Fruit fly (Drosophila melanogaster) whole organism, embryonic: ENCODE data around the gene CG15141.

ENCODE experiments used
- ATbp ChIP-seq: fragments of 200-800 bp; sonication (Bioruptor generic); optimal IDR thresholded peaks from 2 replicates; lab custom pipeline; 2017; ENCODE audit warnings: missing biosample characterization, mild to moderate bottlenecking, missing genetic modification characterization, missing genetic modification reagents
- Blimp-1 ChIP-seq: fragments of 200-800 bp; sonication (Bioruptor generic); optimal IDR thresholded peaks from 3 replicates; lab custom pipeline; 2018; ENCODE audit warnings: missing biosample characterization, missing genetic modification characterization, mild to moderate bottlenecking, moderate library complexity, missing genetic modification reagents
- CG10543 ChIP-seq: fragments of 200-800 bp; sonication (Bioruptor generic); optimal IDR thresholded peaks from 3 replicates; lab custom pipeline; 2017; ENCODE audit warnings: missing biosample characterization, mild to moderate bottlenecking, missing genetic modification characterization, moderate library complexity
- CG11504 ChIP-seq: fragments of 200-800 bp; sonication (Bioruptor generic); optimal IDR thresholded peaks from 3 replicates; lab custom pipeline; 2019; ENCODE audit warnings: missing biosample characterization, mild to moderate bottlenecking, missing genetic modification characterization, moderate library complexity
- CG1233 ChIP-seq: fragments of 200-800 bp; sonication (Bioruptor generic); optimal IDR thresholded peaks from 4 replicates; lab custom pipeline; 2018; ENCODE audit warnings: missing biosample characterization, mild to moderate bottlenecking, missing genetic modification characterization
- CG13624 ChIP-seq: fragments of 200-800 bp; sonication (Bioruptor generic); optimal IDR thresholded peaks from 2 replicates; lab custom pipeline; 2016; ENCODE audit warnings: missing biosample characterization, missing genetic modification characterization
- CG13894 ChIP-seq: fragments of 200-800 bp; sonication (Bioruptor generic); optimal IDR thresholded peaks from 3 replicates; lab custom pipeline; 2018; ENCODE audit warnings: missing biosample characterization, mild to moderate bottlenecking, missing genetic modification characterization, moderate library complexity
- CG17359 ChIP-seq: fragments of 200-800 bp; sonication (Bioruptor generic); optimal IDR thresholded peaks from 3 replicates; lab custom pipeline; 2018; ENCODE audit warnings: missing biosample characterization, mild to moderate bottlenecking, missing genetic modification characterization, moderate library complexity
- CG17385 ChIP-seq: fragments of 200-800 bp; sonication (Bioruptor generic); optimal IDR thresholded peaks from 3 replicates; lab custom pipeline; 2018; ENCODE audit warnings: missing biosample characterization, mild to moderate bottlenecking, missing genetic modification characterization
- CG18619 ChIP-seq: fragments of 200-800 bp; sonication (Bioruptor generic); optimal IDR thresholded peaks from 3 replicates; lab custom pipeline; 2017; ENCODE audit warnings: missing biosample characterization, mild to moderate bottlenecking, missing genetic modification characterization
- CG18764 ChIP-seq: fragments of 200-800 bp; sonication (Bioruptor generic); optimal IDR thresholded peaks from 3 replicates; lab custom pipeline; 2016; ENCODE audit warnings: missing biosample characterization, missing genetic modification characterization
- CG31224 ChIP-seq: fragments of 200-800 bp; sonication (Bioruptor generic); IDR thresholded peaks from 2 replicates; pipeline ENCODE4 v1.3.6; 2022; ENCODE audit warnings: missing biosample characterization, missing genetic modification characterization
- CG31365 ChIP-seq: fragments of 200-800 bp; sonication (Bioruptor generic); optimal IDR thresholded peaks from 2 replicates; lab custom pipeline; 2018; ENCODE audit warnings: missing biosample characterization, mild to moderate bottlenecking, missing genetic modification characterization
- CG3281 ChIP-seq: fragments of 200-800 bp; sonication (Bioruptor generic); optimal IDR thresholded peaks from 3 replicates; lab custom pipeline; 2017; ENCODE audit warnings: missing biosample characterization, mild to moderate bottlenecking, missing genetic modification characterization
- CG3995 ChIP-seq: fragments of 200-800 bp; sonication (Bioruptor generic); optimal IDR thresholded peaks from 3 replicates; lab custom pipeline; 2016; ENCODE audit warnings: missing biosample characterization, missing genetic modification characterization
- CG43689 ChIP-seq: fragments of 200-800 bp; sonication (Bioruptor generic); IDR thresholded peaks from 2 replicates; pipeline ENCODE4 v1.3.6; 2022; ENCODE audit warnings: missing biosample characterization, missing genetic modification characterization
- CG4707 ChIP-seq: fragments of 200-800 bp; sonication (Bioruptor generic); optimal IDR thresholded peaks from 2 replicates; lab custom pipeline; 2018; ENCODE audit warnings: missing biosample characterization, mild to moderate bottlenecking, missing genetic modification characterization, moderate library complexity
- CG6765 ChIP-seq: fragments of 200-800 bp; sonication (Bioruptor generic); optimal IDR thresholded peaks from 3 replicates; lab custom pipeline; 2017; ENCODE audit warnings: missing biosample characterization, mild to moderate bottlenecking, missing genetic modification characterization
- CG7357 ChIP-seq: fragments of 200-800 bp; sonication (Bioruptor generic); IDR thresholded peaks from 3 replicates; pipeline ENCODE4 v1.3.6; 2022; ENCODE audit warnings: missing biosample characterization, missing genetic modification characterization
- Dip2 ChIP-seq: fragments of 200-800 bp; sonication (Bioruptor generic); IDR thresholded peaks from 2 replicates; pipeline ENCODE4 v1.3.6; 2022; ENCODE audit warnings: missing biosample characterization, missing genetic modification characterization
- ERR ChIP-seq: fragments of 200-800 bp; sonication (Bioruptor generic); optimal IDR thresholded peaks from 2 replicates; lab custom pipeline; 2016; ENCODE audit warnings: missing biosample characterization, missing genetic modification characterization
- Hey ChIP-seq: fragments of 200-800 bp; sonication (Bioruptor generic); optimal IDR thresholded peaks from 3 replicates; lab custom pipeline; 2018; ENCODE audit warnings: missing biosample characterization, mild to moderate bottlenecking, missing genetic modification characterization
- Hmr ChIP-seq: fragments of 200-800 bp; sonication (Bioruptor generic); optimal IDR thresholded peaks from 3 replicates; lab custom pipeline; 2017; ENCODE audit warnings: mild to moderate bottlenecking, missing biosample characterization, missing genetic modification reagents, missing genetic modification characterization
- MTF-1 ChIP-seq: fragments of 200-800 bp; sonication (Bioruptor generic); optimal IDR thresholded peaks from 2 replicates; lab custom pipeline; 2018; ENCODE audit warnings: missing biosample characterization, mild to moderate bottlenecking, missing genetic modification characterization, borderline replicate concordance
- Med ChIP-seq: fragments of 200-800 bp; sonication (Bioruptor generic); peaks from one replicate; lab custom pipeline; 2016; ENCODE audit warnings: missing biosample characterization, missing genetic modification characterization, mild to moderate bottlenecking, inconsistent platforms, moderate library complexity
- Mes4 ChIP-seq: fragments of 200-800 bp; sonication (Bioruptor generic); optimal IDR thresholded peaks from 2 replicates; lab custom pipeline; 2016; ENCODE audit warnings: missing biosample characterization, missing genetic modification characterization
- Sin3A ChIP-seq: fragments of >200 bp; optimal IDR thresholded peaks from 2 replicates; lab custom pipeline; 2018
- Xrp1 ChIP-seq: fragments of 200-800 bp; sonication (Bioruptor generic); IDR thresholded peaks from 2 replicates; pipeline ENCODE4 v1.3.6; 2022; ENCODE audit warnings: missing biosample characterization, missing genetic modification characterization
- bcd ChIP-seq: fragments of 200-800 bp; sonication (Bioruptor generic); optimal IDR thresholded peaks from 2 replicates; lab custom pipeline; 2017; ENCODE audit warnings: missing biosample characterization, mild to moderate bottlenecking, missing genetic modification characterization
- dmrt99B ChIP-seq: fragments of 200-800 bp; sonication (Bioruptor generic); optimal IDR thresholded peaks from 2 replicates; lab custom pipeline; 2018; ENCODE audit warnings: missing biosample characterization, mild to moderate bottlenecking, missing genetic modification characterization, moderate library complexity
- eve ChIP-seq, 2 experiments: fragments of >200 bp; optimal IDR thresholded peaks; 2 replicates each; lab custom pipeline; 2017; ENCODE audit warnings: missing biosample characterization in 2 of 2, missing genetic modification characterization in 2 of 2
- gfzf ChIP-seq: fragments of 200-800 bp; sonication (Bioruptor generic); optimal IDR thresholded peaks from 2 replicates; lab custom pipeline; 2016; ENCODE audit warnings: missing biosample characterization, mild to moderate bottlenecking, missing genetic modification characterization, moderate library complexity
- grn ChIP-seq: fragments of 200-800 bp; sonication (Bioruptor generic); optimal IDR thresholded peaks from 3 replicates; lab custom pipeline; 2017; ENCODE audit warnings: missing biosample characterization, missing genetic modification characterization
- gro ChIP-seq: fragments of 200-800 bp; sonication (Bioruptor generic); optimal IDR thresholded peaks from 2 replicates; lab custom pipeline; 2016; ENCODE audit warnings: missing biosample characterization, missing genetic modification characterization
- hkb ChIP-seq, 2 experiments: fragments of 200-800 bp in 1 of 2; fragments of >200 bp in 1 of 2; sonication (Bioruptor generic) in 1 of 2; IDR thresholded peaks in 1 of 2; optimal IDR thresholded peaks in 1 of 2; 2 replicates each; pipeline versions ENCODE4 v1.3.6 to Lab custom; 2017 to 2022; ENCODE audit warnings: missing biosample characterization in 1 of 2, missing genetic modification characterization in 1 of 2
- inv ChIP-seq: fragments of 200-800 bp; sonication (Bioruptor generic); IDR thresholded peaks from 2 replicates; pipeline ENCODE4 v1.3.6; 2022; ENCODE audit warnings: missing biosample characterization, missing genetic modification characterization; ENCODE audit not compliant: partially characterized antibody
- lab ChIP-seq: fragments of 200-800 bp; sonication (Bioruptor generic); optimal IDR thresholded peaks from 3 replicates; lab custom pipeline; 2017; ENCODE audit warnings: missing biosample characterization, missing genetic modification characterization, mild to moderate bottlenecking, moderate library complexity, missing genetic modification reagents
- lov ChIP-seq, 2 experiments: fragments of 200-800 bp in 1 of 2; fragments of >200 bp in 1 of 2; sonication (Bioruptor generic) in 1 of 2; IDR thresholded peaks in 1 of 2; optimal IDR thresholded peaks in 1 of 2; 2 replicates in 1 of 2; 3 replicates in 1 of 2; pipeline versions ENCODE4 v1.3.6 to Lab custom; 2017 to 2022; ENCODE audit warnings: missing biosample characterization in 1 of 2, missing genetic modification characterization in 1 of 2
- mld ChIP-seq: fragments of 200-800 bp; sonication (Bioruptor generic); IDR thresholded peaks from 3 replicates; pipeline ENCODE4 v1.3.6; 2022; ENCODE audit warnings: missing biosample characterization, missing genetic modification characterization; ENCODE audit not compliant: partially characterized antibody
- oc ChIP-seq: fragments of 200-800 bp; sonication (Bioruptor generic); optimal IDR thresholded peaks from 2 replicates; lab custom pipeline; 2018; ENCODE audit warnings: missing biosample characterization, mild to moderate bottlenecking, missing genetic modification characterization, moderate library complexity
- otp ChIP-seq: fragments of 200-800 bp; sonication (Bioruptor generic); IDR thresholded peaks from 3 replicates; pipeline ENCODE4, ENCODE4 v1.3.6; 2022; ENCODE audit warnings: missing biosample characterization, missing genetic modification characterization
- schlank ChIP-seq: fragments of 200-800 bp; sonication (Bioruptor generic); optimal IDR thresholded peaks from 2 replicates; lab custom pipeline; 2018; ENCODE audit warnings: missing biosample characterization, mild to moderate bottlenecking, missing genetic modification characterization
- shn ChIP-seq: fragments of 200-800 bp; sonication (Bioruptor generic); optimal IDR thresholded peaks from 3 replicates; lab custom pipeline; 2016; ENCODE audit warnings: missing biosample characterization, missing genetic modification characterization
- slou ChIP-seq: fragments of 200-800 bp; sonication (Bioruptor generic); optimal IDR thresholded peaks from 3 replicates; lab custom pipeline; 2016; ENCODE audit warnings: missing biosample characterization, missing genetic modification characterization
- ssp ChIP-seq: fragments of 200-800 bp; sonication (Bioruptor generic); IDR thresholded peaks from 2 replicates; pipeline ENCODE4 v1.3.6; 2022; ENCODE audit warnings: missing biosample characterization, missing genetic modification characterization
- sug ChIP-seq: fragments of 200-800 bp; optimal IDR thresholded peaks from 2 replicates; lab custom pipeline; 2019; ENCODE audit warnings: missing biosample characterization, mild to moderate bottlenecking, missing genetic modification characterization, moderate library complexity
- wdn ChIP-seq: fragments of 200-800 bp; sonication (Bioruptor generic); IDR thresholded peaks from 2 replicates; pipeline ENCODE4 v1.3.6; 2022; ENCODE audit warnings: missing biosample characterization, missing genetic modification characterization
- wek ChIP-seq: fragments of 200-800 bp; sonication (Bioruptor generic); optimal IDR thresholded peaks from 3 replicates; lab custom pipeline; 2018; ENCODE audit warnings: missing biosample characterization, mild to moderate bottlenecking, missing genetic modification characterization, moderate library complexity
- zfh2 ChIP-seq: fragments of 200-800 bp; sonication (Bioruptor generic); optimal IDR thresholded peaks from 2 replicates; lab custom pipeline; 2016; ENCODE audit warnings: missing biosample characterization, missing genetic modification characterization

The CG15141 gene

DNA sequence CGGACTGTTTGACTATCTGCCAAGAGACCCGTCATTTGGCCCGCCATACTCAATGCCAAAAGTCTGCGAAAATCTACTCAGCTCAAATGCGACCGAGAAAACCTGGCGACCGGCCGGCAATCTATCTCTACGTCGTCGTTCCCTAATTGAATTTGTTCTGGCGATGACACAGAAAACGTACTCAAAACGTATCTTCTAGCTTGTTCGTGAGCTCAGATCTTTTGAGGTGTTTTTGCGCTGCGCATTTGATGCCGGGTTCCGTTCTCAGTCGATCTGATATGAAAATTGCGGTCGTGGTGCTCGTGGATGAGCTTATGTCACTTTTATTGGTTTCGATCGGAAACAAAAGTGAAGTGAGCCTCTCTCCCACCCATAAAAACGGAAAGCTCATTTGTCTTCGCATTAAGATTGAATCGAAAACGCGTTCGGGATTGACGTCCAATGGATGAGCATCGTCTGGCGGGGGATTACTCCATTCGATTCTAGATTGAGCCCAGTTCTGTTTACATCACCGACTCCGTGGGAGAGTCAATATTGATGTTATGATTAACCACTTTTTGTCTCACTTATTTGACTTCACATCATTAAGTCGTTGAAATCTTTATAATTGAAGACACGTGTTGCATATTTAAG, 22.6 kb upstream of the CG15141 start (continued):
- no peak for TF ChIP-seq Dip2 (GFP tag; lab: Robert Waterston, UW)
- peak; percentile 5 for TF ChIP-seq grn (GFP tag; lab: Kevin White, UChicago)
- peak; percentile 20 for TF ChIP-seq CG17359
- TF ChIP-seq CG3995 (GFP tag; lab: Kevin White, UChicago), result no peak
- TF ChIP-seq CG13894 (tag; lab: Kevin White, UChicago), result peak; percentile 48
- TF ChIP-seq CG31224, result no peak
- TF ChIP-seq lab (GFP tag; lab: Kevin White, UChicago), result peak; percentile 62
- no peak for TF ChIP-seq Xrp1 (GFP tag; lab: Robert Waterston, UW)
- peak; percentile 13 for TF ChIP-seq CG31365 (tag; lab: Kevin White, UChicago)
- no peak for TF ChIP-seq CG7357 (GFP tag; lab: Robert Waterston, UW)
- peak; percentile 43 for TF ChIP-seq wek (GFP tag; lab: Kevin White, UChicago)
- no peak for TF ChIP-seq otp
- no peak for TF ChIP-seq hkb (optimal IDR thresholded peaks at IDR 0.05; lab: Kevin White, UChicago)
- TF ChIP-seq hkb (GFP tag; IDR thresholded peaks at IDR 0.05; lab: Robert Waterston, UW), result 0 out of 2 replicates have a peak, but pooled peaks have one; percentile 19
- TF ChIP-seq zfh2 (GFP tag; lab: Kevin White, UChicago), result no peak
- no peak for TF ChIP-seq MTF-1
- peak; percentile 85 for TF ChIP-seq Med (GFP tag; lab: Kevin White, UChicago)
- peak; percentile 60 for TF ChIP-seq Hmr (GFP tag; lab: Kevin White, UChicago)
- TF ChIP-seq CG4707 (GFP tag; lab: Kevin White, UChicago), result no peak
- no peak for TF ChIP-seq inv
- peak; percentile 7 for TF ChIP-seq Hey (tag; lab: Kevin White, UChicago)
- TF ChIP-seq slou, result no peak
- TF ChIP-seq CG6765 (GFP tag; lab: Kevin White, UChicago), result peak; percentile 19
- TF ChIP-seq CG11504, result peak; percentile 18
- TF ChIP-seq schlank (tag; lab: Kevin White, UChicago), result peak; percentile 77
- peak; percentile 6 for TF ChIP-seq Blimp-1 (GFP tag; lab: Kevin White, UChicago)
- no peak for TF ChIP-seq Mes4 (GFP tag; lab: Kevin White, UChicago)
- TF ChIP-seq CG10543 (GFP tag; lab: Kevin White, UChicago), result peak; percentile 67
- peak; percentile 29 for TF ChIP-seq dmrt99B (tag; lab: Kevin White, UChicago)
- TF ChIP-seq gfzf (GFP tag; lab: Kevin White, UChicago), result no peak
- peak; percentile 5 for TF ChIP-seq CG17385 (GFP tag; lab: Kevin White, UChicago)
- no peak for TF ChIP-seq bcd (GFP tag; lab: Kevin White, UChicago)
- TF ChIP-seq Sin3A (lab: Kevin White, UChicago), result no peak
- TF ChIP-seq mld (GFP tag; lab: Robert Waterston, UW), result no peak
- peak; percentile 29 for TF ChIP-seq CG1233
- no peak for TF ChIP-seq eve (GFP tag; optimal IDR thresholded peaks at IDR 0.05; lab: Kevin White, UChicago)
- TF ChIP-seq ERR (GFP tag; lab: Kevin White, UChicago), result no peak
- TF ChIP-seq CG18619 (GFP tag; lab: Kevin White, UChicago), result peak; percentile 24
- TF ChIP-seq oc, result peak; percentile 31
- peak; percentile 27 for TF ChIP-seq ATbp (GFP tag; lab: Kevin White, UChicago)
- TF ChIP-seq CG3281 (GFP tag; lab: Kevin White, UChicago), result peak; percentile 58
- TF ChIP-seq CG13624 (GFP tag; lab: Kevin White, UChicago), result peak; percentile 14
- peak; percentile 34 for TF ChIP-seq sug
- no peak for TF ChIP-seq ssp (GFP tag; lab: Robert Waterston, UW)
- no peak for TF ChIP-seq CG43689 (GFP tag; lab: Robert Waterston, UW)
- TF ChIP-seq CG18764 (GFP tag; lab: Kevin White, UChicago), result no peak
- TF ChIP-seq wdn (GFP tag; lab: Robert Waterston, UW), result 0 out of 2 replicates have a peak, but pooled peaks have one; percentile 12
- peak; percentile 16 for TF ChIP-seq gro (GFP tag; lab: Kevin White, UChicago)
- no peak for TF ChIP-seq shn
- TF ChIP-seq lov (optimal IDR thresholded peaks at IDR 0.05; lab: Kevin White, UChicago), result no peak
- TF ChIP-seq lov (GFP tag; IDR thresholded peaks at IDR 0.05; lab: Robert Waterston, UW), result no peak
